Fruit fly (Drosophila melanogaster) whole organism, embryonic: Measurements from ENCODE around the gene CG3349.

Experiments used
- BEAF-32 ChIP-seq: fragments of 200-800 bp; sonication (Bioruptor generic); optimal IDR thresholded peaks from 3 replicates; lab custom pipeline; 2017; ENCODE audit warnings: missing biosample characterization, missing genetic modification characterization, mild to moderate bottlenecking, moderate library complexity, missing genetic modification reagents
- CG10654 ChIP-seq: fragments of 200-800 bp; sonication (Bioruptor generic); optimal IDR thresholded peaks from 2 replicates; lab custom pipeline; 2016; ENCODE audit warnings: missing biosample characterization, missing genetic modification characterization
- CG11723 ChIP-seq: fragments of 200-800 bp; sonication (Bioruptor generic); optimal IDR thresholded peaks from 2 replicates; lab custom pipeline; 2017; ENCODE audit warnings: missing biosample characterization, mild to moderate bottlenecking, missing genetic modification characterization
- CG12219 ChIP-seq: fragments of 200-800 bp; sonication (Bioruptor generic); optimal IDR thresholded peaks from 3 replicates; lab custom pipeline; 2018; ENCODE audit warnings: missing biosample characterization, mild to moderate bottlenecking, missing genetic modification characterization
- CG1233 ChIP-seq: fragments of 200-800 bp; sonication (Bioruptor generic); optimal IDR thresholded peaks from 4 replicates; lab custom pipeline; 2018; ENCODE audit warnings: missing biosample characterization, mild to moderate bottlenecking, missing genetic modification characterization
- CG12769 ChIP-seq: fragments of 200-800 bp; sonication (Bioruptor generic); optimal IDR thresholded peaks from 2 replicates; lab custom pipeline; 2019; ENCODE audit warnings: missing biosample characterization, mild to moderate bottlenecking, missing genetic modification characterization, moderate library complexity
- CG13287 ChIP-seq: fragments of 200-800 bp; sonication (Bioruptor generic); IDR thresholded peaks from 2 replicates; pipeline ENCODE4 v1.3.6; 2022; ENCODE audit warnings: missing biosample characterization, missing genetic modification characterization; ENCODE audit not compliant: partially characterized antibody
- CG14860 ChIP-seq: fragments of 200-800 bp; sonication (Bioruptor generic); IDR thresholded peaks from 3 replicates; pipeline ENCODE4 v1.3.6; 2022; ENCODE audit warnings: missing biosample characterization, missing genetic modification characterization; ENCODE audit not compliant: partially characterized antibody
- CG30403 ChIP-seq: fragments of 200-800 bp; sonication (Bioruptor generic); optimal IDR thresholded peaks from 3 replicates; lab custom pipeline; 2016; ENCODE audit warnings: missing biosample characterization, missing genetic modification characterization
- CG31365 ChIP-seq: fragments of 200-800 bp; sonication (Bioruptor generic); optimal IDR thresholded peaks from 2 replicates; lab custom pipeline; 2018; ENCODE audit warnings: missing biosample characterization, mild to moderate bottlenecking, missing genetic modification characterization
- CG32532 ChIP-seq: fragments of 200-800 bp; sonication (Bioruptor generic); IDR thresholded peaks from 2 replicates; pipeline ENCODE4 v1.3.6; 2022; ENCODE audit warnings: missing biosample characterization, missing genetic modification characterization
- CG34376 ChIP-seq: fragments of 200-800 bp; sonication (Bioruptor generic); optimal IDR thresholded peaks from 2 replicates; lab custom pipeline; 2018; ENCODE audit warnings: missing biosample characterization, mild to moderate bottlenecking, missing genetic modification characterization
- CG4360 ChIP-seq: fragments of 200-800 bp; sonication (Bioruptor generic); IDR thresholded peaks from 2 replicates; pipeline ENCODE4 v1.3.6; 2022; ENCODE audit warnings: missing biosample characterization, missing genetic modification characterization
- CG4730 ChIP-seq: fragments of 200-800 bp; sonication (Bioruptor generic); IDR thresholded peaks from 2 replicates; pipeline ENCODE4 v1.3.6; 2022; ENCODE audit warnings: missing biosample characterization, missing genetic modification characterization
- CG7556 ChIP-seq: fragments of 200-800 bp; sonication (Bioruptor generic); optimal IDR thresholded peaks from 2 replicates; lab custom pipeline; 2017; ENCODE audit warnings: missing biosample characterization, mild to moderate bottlenecking, missing genetic modification characterization
- CG9609 ChIP-seq: fragments of 200-800 bp; sonication (Bioruptor generic); optimal IDR thresholded peaks from 3 replicates; lab custom pipeline; 2016; ENCODE audit warnings: missing biosample characterization, missing genetic modification characterization
- Dip2 ChIP-seq: fragments of 200-800 bp; sonication (Bioruptor generic); IDR thresholded peaks from 2 replicates; pipeline ENCODE4 v1.3.6; 2022; ENCODE audit warnings: missing biosample characterization, missing genetic modification characterization
- Dip3 ChIP-seq: fragments of 200-800 bp; sonication (Bioruptor generic); optimal IDR thresholded peaks from 3 replicates; lab custom pipeline; 2016; ENCODE audit warnings: missing biosample characterization, missing genetic modification characterization
- E2f2 ChIP-seq: fragments of 200-800 bp; sonication (Bioruptor generic); IDR thresholded peaks from 2 replicates; pipeline ENCODE4 v1.3.6; 2022; ENCODE audit warnings: missing biosample characterization, missing genetic modification characterization
- Jarid2 ChIP-seq: fragments of 200-800 bp; sonication (Bioruptor generic); optimal IDR thresholded peaks from 3 replicates; lab custom pipeline; 2017; ENCODE audit warnings: mild to moderate bottlenecking, missing biosample characterization, missing genetic modification reagents, missing genetic modification characterization
- Med ChIP-seq: fragments of 200-800 bp; sonication (Bioruptor generic); peaks from one replicate; lab custom pipeline; 2016; ENCODE audit warnings: missing biosample characterization, missing genetic modification characterization, mild to moderate bottlenecking, inconsistent platforms, moderate library complexity
- Myb ChIP-seq: fragments of 200-800 bp; sonication (Bioruptor generic); optimal IDR thresholded peaks from 2 replicates; lab custom pipeline; 2016; ENCODE audit warnings: missing biosample characterization, missing genetic modification characterization
- Pdp1 ChIP-seq, 2 experiments: fragments of 200-800 bp; sonication (Bioruptor generic); optimal IDR thresholded peaks; 3 replicates each; lab custom pipeline; 2016; ENCODE audit warnings: missing biosample characterization in 2 of 2, missing genetic modification characterization in 2 of 2, mild to moderate bottlenecking in 1 of 2, moderate library complexity in 1 of 2
- Poxn ChIP-seq: fragments of 200-800 bp; sonication (Bioruptor generic); IDR thresholded peaks from 2 replicates; pipeline ENCODE4 v1.3.6; 2022; ENCODE audit warnings: missing biosample characterization, missing genetic modification characterization
- Taf1 ChIP-seq: fragments of 200-800 bp; sonication (Bioruptor generic); IDR thresholded peaks from 2 replicates; pipeline ENCODE4 v1.3.6; 2022; ENCODE audit warnings: missing biosample characterization, missing genetic modification characterization
- Trl ChIP-seq, 3 experiments: fragments of >200 bp in 2 of 3; fragments of 200-800 bp in 1 of 3; sonication (Bioruptor generic) in 1 of 3; optimal IDR thresholded peaks; 2 replicates in 1 of 3; 3 replicates in 2 of 3; lab custom pipeline; 2016 to 2017; ENCODE audit warnings: missing biosample characterization in 1 of 3, missing genetic modification characterization in 1 of 3
- Vsx1 ChIP-seq: fragments of 200-800 bp; sonication (Bioruptor generic); optimal IDR thresholded peaks from 2 replicates; lab custom pipeline; 2017; ENCODE audit warnings: missing biosample characterization, mild to moderate bottlenecking, missing genetic modification characterization, missing genetic modification reagents
- Xrp1 ChIP-seq: fragments of 200-800 bp; sonication (Bioruptor generic); IDR thresholded peaks from 2 replicates; pipeline ENCODE4 v1.3.6; 2022; ENCODE audit warnings: missing biosample characterization, missing genetic modification characterization
- ac ChIP-seq: fragments of 200-800 bp; sonication (Bioruptor generic); optimal IDR thresholded peaks from 3 replicates; lab custom pipeline; 2017; ENCODE audit warnings: missing biosample characterization, mild to moderate bottlenecking, missing genetic modification characterization
- cad ChIP-seq: fragments of >200 bp; optimal IDR thresholded peaks from 2 replicates; lab custom pipeline; 2017; ENCODE audit warnings: missing biosample characterization, missing genetic modification characterization
- chinmo ChIP-seq: fragments of 200-800 bp; sonication (Bioruptor generic); IDR thresholded peaks from 4 replicates; pipeline ENCODE4 v1.3.6; 2022; ENCODE audit warnings: missing biosample characterization, missing genetic modification characterization; ENCODE audit not compliant: partially characterized antibody
- corto ChIP-seq: fragments of 200-800 bp; sonication (Bioruptor generic); optimal IDR thresholded peaks from 2 replicates; lab custom pipeline; 2016; ENCODE audit warnings: missing biosample characterization, mild to moderate bottlenecking, missing genetic modification characterization, moderate library complexity
- dati ChIP-seq: fragments of 200-800 bp; sonication (Bioruptor generic); IDR thresholded peaks from 2 replicates; pipeline ENCODE4 v1.3.6; 2022; ENCODE audit warnings: missing biosample characterization, missing genetic modification characterization
- gce ChIP-seq: fragments of 200-800 bp; sonication (Bioruptor generic); IDR thresholded peaks from 3 replicates; pipeline ENCODE4 v1.3.6; 2022; ENCODE audit warnings: missing biosample characterization, missing genetic modification characterization
- gcm ChIP-seq: fragments of 200-800 bp; sonication (Bioruptor generic); optimal IDR thresholded peaks from 2 replicates; lab custom pipeline; 2019; ENCODE audit warnings: missing biosample characterization, mild to moderate bottlenecking, missing genetic modification characterization, moderate library complexity
- grau ChIP-seq: fragments of 200-800 bp; optimal IDR thresholded peaks from 3 replicates; lab custom pipeline; 2019; ENCODE audit warnings: missing biosample characterization, mild to moderate bottlenecking, missing genetic modification characterization, moderate library complexity
- grn ChIP-seq: fragments of 200-800 bp; sonication (Bioruptor generic); optimal IDR thresholded peaks from 3 replicates; lab custom pipeline; 2017; ENCODE audit warnings: missing biosample characterization, missing genetic modification characterization
- ham ChIP-seq: fragments of 200-800 bp; sonication (Bioruptor generic); IDR thresholded peaks from 2 replicates; pipeline ENCODE4 v1.3.6; 2022; ENCODE audit warnings: missing biosample characterization, missing genetic modification characterization
- jing ChIP-seq: fragments of 200-800 bp; sonication (Bioruptor generic); optimal IDR thresholded peaks from 2 replicates; lab custom pipeline; 2018; ENCODE audit warnings: missing biosample characterization, mild to moderate bottlenecking, missing genetic modification characterization
- ken ChIP-seq: fragments of 200-800 bp; sonication (Bioruptor generic); IDR thresholded peaks from 3 replicates; pipeline ENCODE4 v1.3.6; 2022; ENCODE audit warnings: missing biosample characterization, missing genetic modification characterization
- lbe ChIP-seq: fragments of 200-800 bp; sonication (Bioruptor generic); optimal IDR thresholded peaks from 2 replicates; lab custom pipeline; 2016; ENCODE audit warnings: missing biosample characterization, mild to moderate bottlenecking, missing genetic modification characterization
- sna ChIP-seq: fragments of 200-800 bp; sonication (Bioruptor generic); IDR thresholded peaks from 2 replicates; pipeline ENCODE4 v1.3.6; 2022; ENCODE audit warnings: missing biosample characterization, missing genetic modification characterization; ENCODE audit not compliant: partially characterized antibody
- sqz ChIP-seq: fragments of 200-800 bp; sonication (Bioruptor generic); optimal IDR thresholded peaks from 3 replicates; lab custom pipeline; 2018; ENCODE audit warnings: missing biosample characterization, mild to moderate bottlenecking, missing genetic modification characterization
- sug ChIP-seq: fragments of 200-800 bp; optimal IDR thresholded peaks from 2 replicates; lab custom pipeline; 2019; ENCODE audit warnings: missing biosample characterization, mild to moderate bottlenecking, missing genetic modification characterization, moderate library complexity
- vvl ChIP-seq: fragments of 200-800 bp; sonication (Bioruptor generic); IDR thresholded peaks from 2 replicates; pipeline ENCODE4 v1.3.6; 2022; ENCODE audit warnings: missing biosample characterization, missing genetic modification characterization

The CG3349 gene

dm6 chr3L:14986340-14986916, 7.0 kb downstream of the CG3349 start (continued):
- TF ChIP-seq CG14860 (GFP tag; lab: Robert Waterston, UW) (no peak), Trl (optimal IDR thresholded peaks at IDR 0.05; lab: Kevin White, UChicago) (no peak), Trl (GFP tag; optimal IDR thresholded peaks at IDR 0.05; lab: Kevin White, UChicago) (no peak), vvl (peak; percentile 56; the same call in 1 of the 2 replicates), BEAF-32 (GFP tag; lab: Kevin White, UChicago) (no peak), E2f2 (GFP tag; lab: Robert Waterston, UW) (no peak), CG10654 (GFP tag; lab: Kevin White, UChicago) (no peak), gce (no peak), CG30403 (peak; percentile 1), CG12219 (GFP tag; lab: Kevin White, UChicago) (no peak), CG32532 (GFP tag; lab: Robert Waterston, UW) (no peak), Dip2 (GFP tag; lab: Robert Waterston, UW) (no peak), ham (GFP tag; lab: Robert Waterston, UW) (no peak), CG11723 (GFP tag; lab: Kevin White, UChicago) (no peak), chinmo (no peak), CG1233 (GFP tag; lab: Kevin White, UChicago) (no peak), Myb (GFP tag; lab: Kevin White, UChicago) (no peak), ac (GFP tag; lab: Kevin White, UChicago) (no peak), CG7556 (GFP tag; lab: Kevin White, UChicago) (no peak), grau (tag; lab: Kevin White, UChicago) (peak; percentile 77), corto (GFP tag; lab: Kevin White, UChicago) (no peak), Vsx1 (GFP tag; lab: Kevin White, UChicago) (peak; percentile 29), Xrp1 (GFP tag; lab: Robert Waterston, UW) (no peak)

- TF ChIP-seq CG34376 (peak; percentile 52), gcm (no peak), Trl (optimal IDR thresholded peaks at IDR 0.05; lab: Kevin White, UChicago) (peak; percentile 73 to 84), Trl (GFP tag; optimal IDR thresholded peaks at IDR 0.05; lab: Kevin White, UChicago) (no peak), CG4730 (GFP tag; lab: Robert Waterston, UW) (no peak), sqz (GFP tag; lab: Kevin White, UChicago) (peak; percentile 34), sna (0 out of 2 replicates have a peak, but pooled peaks have one; percentile 18), dati (GFP tag; lab: Robert Waterston, UW) (no peak), Med (GFP tag; lab: Kevin White, UChicago) (peak; percentile 31), Dip3 (GFP tag; lab: Kevin White, UChicago) (no peak), Pdp1 (GFP tag; optimal IDR thresholded peaks at IDR 0.05; lab: Kevin White, UChicago) (peak in 1 of 2 experiments; percentile 34), chinmo (0 out of 4 replicates have a peak, but pooled peaks have one; percentile 69), cad (GFP tag; lab: Kevin White, UChicago) (peak; percentile 65), CG13287 (GFP tag; lab: Robert Waterston, UW) (peak; percentile 28; the same call in 1 of the 2 replicates), corto (GFP tag; lab: Kevin White, UChicago) (no peak), grn (peak; percentile 77), Taf1 (GFP tag; lab: Robert Waterston, UW) (no peak), vvl (0 out of 2 replicates have a peak, but pooled peaks have one; percentile 10), ken (GFP tag; lab: Robert Waterston, UW) (no peak), CG12769 (peak; percentile 37), jing (GFP tag; lab: Kevin White, UChicago) (no peak), sug (tag; lab: Kevin White, UChicago) (peak; percentile 11), lbe (GFP tag; lab: Kevin White, UChicago) (peak; percentile 25), Poxn (GFP tag; lab: Robert Waterston, UW) (no peak), Jarid2 (peak; percentile 83), CG31365 (no peak), CG4360 (GFP tag; lab: Robert Waterston, UW) (no peak), CG9609 (GFP tag; lab: Kevin White, UChicago) (no peak)
Observed at dm6 chr3L:14986984-14987896, 7.8 kb downstream of the CG3349 start.
